Worm (Caenorhabditis elegans): ENCODE results near the gene C25D7.10.
"Not testable (repeated sequence)": the region's sequence is repeated elsewhere in the genome, so short reads cannot be mapped to it uniquely, and the experiment has no call there.

DNA sequence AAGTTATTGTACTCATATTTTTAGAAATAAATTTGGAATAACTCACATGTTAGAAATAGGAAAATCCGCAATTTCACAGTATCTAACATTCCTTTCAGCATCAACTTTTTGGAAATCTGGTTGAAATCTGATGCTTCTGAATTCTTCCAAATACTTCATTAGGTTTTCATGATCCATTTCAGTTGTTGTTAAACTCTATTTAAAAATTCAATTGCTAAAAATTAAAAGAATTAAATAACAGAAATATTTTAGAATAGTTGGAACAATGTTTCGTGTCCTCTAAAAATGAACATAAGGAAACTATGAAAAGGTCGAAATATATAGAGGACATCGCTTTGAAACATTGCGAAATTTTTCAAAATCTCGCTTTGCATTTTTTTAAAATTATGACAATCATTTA, 35.9 kb upstream of the C25D7.10 start, which contains the start of gene cng-1:
- not testable (repeated sequence) for TF ChIP-seq ceh-40 (GFP tag; IDR thresholded peaks at IDR 0.05); fkh-3 (tag; optimal IDR thresholded peaks at IDR 0.05); lsl-1 (GFP tag; optimal IDR thresholded peaks at IDR 0.05); F22D6.2 (tag; optimal IDR thresholded peaks at IDR 0.05); dpl-1 (GFP tag; optimal IDR thresholded peaks at IDR 0.05); unc-62 (GFP tag; optimal IDR thresholded peaks at IDR 0.05); ZK185.1 (tag; optimal IDR thresholded peaks at IDR 0.05; ENCODE audit: poor library complexity, severe bottlenecking); Y79H2A.3 (GFP tag; conservative IDR thresholded peaks at IDR 0.05); cebp-2 (GFP tag; IDR thresholded peaks at IDR 0.05); efl-1 (GFP tag; optimal IDR thresholded peaks at IDR 0.05); attf-3 (GFP tag; conservative IDR thresholded peaks at IDR 0.05); snpc-4 (GFP tag; optimal IDR thresholded peaks at IDR 0.05); snpc-4 (tag; optimal IDR thresholded peaks at IDR 0.05)

Measured in whole organism, young adult.